Worm (Caenorhabditis elegans) whole organism, late embryonic: Measurements from ENCODE around the gene npr-29.

Experiments
- C38D4.7 ChIP-seq: fragments of 200-800 bp; sonication (Bioruptor generic); optimal IDR thresholded peaks from 2 replicates; lab custom pipeline; 2018; ENCODE audit warnings: mild to moderate bottlenecking, missing genetic modification characterization, moderate library complexity, missing compliant biosample characterization
- F13H6.1 ChIP-seq: sonication (generic microtip); optimal IDR thresholded peaks from 2 replicates; lab custom pipeline; 2016; ENCODE audit warnings: missing genetic modification characterization, missing compliant biosample characterization
- ahr-1 ChIP-seq: sonication (generic microtip); optimal IDR thresholded peaks from 2 replicates; lab custom pipeline; 2016; ENCODE audit warnings: missing genetic modification characterization, missing compliant biosample characterization
- ceh-14 ChIP-seq: sonication (generic microtip); optimal IDR thresholded peaks from 2 replicates; lab custom pipeline; 2016; ENCODE audit warnings: missing genotype, missing genetic modification characterization, missing compliant biosample characterization
- ceh-18 ChIP-seq: sonication (generic microtip); optimal IDR thresholded peaks from 2 replicates; lab custom pipeline; 2016; ENCODE audit warnings: missing genetic modification characterization, missing compliant biosample characterization
- ceh-24 ChIP-seq: sonication (generic microtip); optimal IDR thresholded peaks from 2 replicates; lab custom pipeline; 2016; ENCODE audit warnings: mild to moderate bottlenecking, missing genetic modification characterization, missing compliant biosample characterization
- ceh-31 ChIP-seq: sonication (generic microtip); optimal IDR thresholded peaks from 2 replicates; lab custom pipeline; 2016; ENCODE audit warnings: missing genetic modification characterization, missing compliant biosample characterization
- ceh-34 ChIP-seq: sonication (generic microtip); optimal IDR thresholded peaks from 2 replicates; lab custom pipeline; 2016; ENCODE audit warnings: mild to moderate bottlenecking, missing genetic modification characterization, missing compliant biosample characterization
- ceh-45 ChIP-seq: fragments of 200-800 bp; sonication (Bioruptor generic); IDR thresholded peaks from 2 replicates; pipeline ENCODE4 v1.3.6; 2022; ENCODE audit warnings: missing genetic modification reagents, missing genetic modification characterization, missing compliant biosample characterization
- ceh-6 ChIP-seq: fragments of 200-800 bp; sonication (Bioruptor generic); optimal IDR thresholded peaks from 2 replicates; lab custom pipeline; 2018; ENCODE audit warnings: mild to moderate bottlenecking, missing genetic modification characterization, missing compliant biosample characterization
- che-1 ChIP-seq: sonication (generic microtip); optimal IDR thresholded peaks from 2 replicates; lab custom pipeline; 2016; ENCODE audit warnings: mild to moderate bottlenecking, missing genetic modification characterization, missing compliant biosample characterization
- dve-1 ChIP-seq: sonication (generic microtip); optimal IDR thresholded peaks from 2 replicates; lab custom pipeline; 2017; ENCODE audit warnings: antibody characterized with exemption, mild to moderate bottlenecking, missing genetic modification characterization, missing compliant biosample characterization
- elt-2 ChIP-seq: sonication (generic microtip); optimal IDR thresholded peaks from 2 replicates; lab custom pipeline; 2016; ENCODE audit warnings: missing genetic modification reagents, missing genetic modification characterization, missing compliant biosample characterization
- fax-1 ChIP-seq: sonication (generic microtip); optimal IDR thresholded peaks from 2 replicates; lab custom pipeline; 2016; ENCODE audit warnings: missing genotype, missing genetic modification characterization, missing compliant biosample characterization
- hlh-6 ChIP-seq: sonication (generic microtip); optimal IDR thresholded peaks from 2 replicates; lab custom pipeline; 2016; ENCODE audit warnings: missing genotype, missing genetic modification characterization, missing compliant biosample characterization
- hlh-8 ChIP-seq: sonication (generic microtip); optimal IDR thresholded peaks from 2 replicates; lab custom pipeline; 2016; ENCODE audit warnings: missing genotype, missing genetic modification characterization, missing compliant biosample characterization
- madf-2 ChIP-seq: sonication (generic microtip); optimal IDR thresholded peaks from 2 replicates; lab custom pipeline; 2017; ENCODE audit warnings: missing genetic modification characterization, missing compliant biosample characterization
- nfya-1 ChIP-seq: sonication (generic microtip); optimal IDR thresholded peaks from 2 replicates; lab custom pipeline; 2017; ENCODE audit warnings: missing genetic modification characterization, mild to moderate bottlenecking, missing compliant biosample characterization, antibody characterized with exemption, moderate library complexity
- nhr-11 ChIP-seq: fragments of 150-350 bp; optimal IDR thresholded peaks from 2 replicates; lab custom pipeline; 2014; ENCODE audit warnings: missing biosample characterization, missing genetic modification characterization
- odd-2 ChIP-seq: sonication (generic microtip); optimal IDR thresholded peaks from 2 replicates; lab custom pipeline; 2017; ENCODE audit warnings: antibody characterized with exemption, mild to moderate bottlenecking, missing genetic modification characterization, missing compliant biosample characterization
- pag-3 ChIP-seq: sonication (generic microtip); optimal IDR thresholded peaks from 2 replicates; lab custom pipeline; 2016; ENCODE audit warnings: missing compliant biosample characterization, missing genetic modification characterization, borderline replicate concordance
- pha-2 ChIP-seq: sonication (generic microtip); optimal IDR thresholded peaks from 2 replicates; lab custom pipeline; 2017; ENCODE audit warnings: mild to moderate bottlenecking, missing genetic modification characterization, missing compliant biosample characterization
- rnt-1 ChIP-seq: sonication (generic microtip); optimal IDR thresholded peaks from 2 replicates; lab custom pipeline; 2016; ENCODE audit warnings: missing genetic modification characterization, missing compliant biosample characterization
- sdc-2 ChIP-seq: sonication (generic microtip); optimal IDR thresholded peaks from 2 replicates; lab custom pipeline; 2016; ENCODE audit warnings: missing genotype, missing genetic modification characterization, missing compliant biosample characterization
- sox-2 ChIP-seq: fragments of 200-800 bp; sonication (Bioruptor generic); IDR thresholded peaks from 2 replicates; pipeline ENCODE4 v1.3.6; 2022; ENCODE audit warnings: missing genetic modification reagents, missing genetic modification characterization, missing compliant biosample characterization
- tbx-2 ChIP-seq: sonication (generic microtip); optimal IDR thresholded peaks from 2 replicates; lab custom pipeline; 2016; ENCODE audit warnings: missing genetic modification characterization, missing compliant biosample characterization
- tbx-7 ChIP-seq: sonication (generic microtip); optimal IDR thresholded peaks from 2 replicates; lab custom pipeline; 2016; ENCODE audit warnings: missing genotype, missing genetic modification characterization, missing compliant biosample characterization
- unc-42 ChIP-seq: sonication (generic microtip); optimal IDR thresholded peaks from 2 replicates; lab custom pipeline; 2016; ENCODE audit warnings: missing genotype, missing genetic modification characterization, missing compliant biosample characterization
- unc-55 ChIP-seq: sonication (generic microtip); optimal IDR thresholded peaks from 2 replicates; lab custom pipeline; 2017; ENCODE audit warnings: missing biosample characterization, missing genetic modification reagents, missing genetic modification characterization
- zip-5 ChIP-seq: sonication (generic microtip); optimal IDR thresholded peaks from 2 replicates; lab custom pipeline; 2016; ENCODE audit warnings: missing genetic modification characterization, missing compliant biosample characterization

The npr-29 gene

ce11 chrIII:9250729-9251128, 35.5 kb upstream of the npr-29 start, which contains the start of gene T02C1.2:
TSS of gene T02C1.2 (plus strand) at chrIII:9251029.
- TF ChIP-seq unc-55 (GFP tag; lab: Kevin White, UChicago) (no peak), sdc-2 (tag; lab: Kevin White, UChicago) (no peak), ceh-14 (tag; lab: Kevin White, UChicago) (no peak)

- TF ChIP-seq che-1 = no peak
- no peak for TF ChIP-seq nfya-1 (tag; lab: Kevin White, UChicago)
- no peak for TF ChIP-seq ceh-24 (tag; lab: Kevin White, UChicago)
- TF ChIP-seq ceh-18 = no peak
- TF ChIP-seq F13H6.1 (tag; lab: Kevin White, UChicago) = no peak
- no peak for TF ChIP-seq ahr-1 (tag; lab: Kevin White, UChicago)
These were observed 32.0 kb upstream of the npr-29 start, which contains the start of gene T02C1.1 for ce11 chrIII:9247221-9247620. TSS of gene T02C1.1 (plus strand) at chrIII:9247525.

- TF ChIP-seq C38D4.7 (no peak), sdc-2 (tag; lab: Kevin White, UChicago) (no peak), ceh-31 (tag; lab: Kevin White, UChicago) (no peak), elt-2 (tag; lab: Kevin White, UChicago) (no peak), F13H6.1 (tag; lab: Kevin White, UChicago) (no peak), pha-2 (tag; lab: Kevin White, UChicago) (no peak), tbx-7 (tag; lab: Kevin White, UChicago) (no peak)
- TF ChIP-seq, all 69 proteins: peak for 0
These were observed 27.4 kb upstream of the npr-29 start, which contains the start of gene dat-1 for ce11 chrIII:9242675-9243074. TSS of gene dat-1 (plus strand) at chrIII:9242975.

- TF ChIP-seq hlh-6 (tag; lab: Kevin White, UChicago) = no peak
- TF ChIP-seq ceh-34 = peak; percentile 2
- TF ChIP-seq ceh-45 (GFP tag; lab: Robert Waterston, UW) = no peak
- no peak for TF ChIP-seq madf-2 (tag; lab: Kevin White, UChicago)
- peak; percentile 46 for TF ChIP-seq nfya-1 (tag; lab: Kevin White, UChicago)
- TF ChIP-seq ceh-31 (tag; lab: Kevin White, UChicago) = no peak
- TF ChIP-seq ceh-18 = peak; percentile 46
- TF ChIP-seq unc-42 (tag; lab: Kevin White, UChicago) = peak; percentile 16
- TF ChIP-seq tbx-2 (tag; lab: Kevin White, UChicago) = peak; percentile 56
- TF ChIP-seq rnt-1 = peak; percentile 72
- TF ChIP-seq elt-2 (tag; lab: Kevin White, UChicago) = peak; percentile 49
- TF ChIP-seq, all 69 proteins: peak for 7
These were observed 24.7 kb upstream of the npr-29 start, which contains the start of gene saeg-2 for ce11 chrIII:9239983-9240382. TSS of gene saeg-2 (plus strand) at chrIII:9240363.

ce11 chrIII:9237626-9238025, 22.4 kb upstream of the npr-29 start:
- TF ChIP-seq ceh-6 (no peak), odd-2 (no peak), hlh-8 (no peak), che-1 (no peak)
- TF ChIP-seq, all 69 proteins: peak for 0

ce11 chrIII:9236228-9236627, 21.0 kb upstream of the npr-29 start, which contains the start of gene T23G5.2:
TSS of gene T23G5.2 (minus strand) at chrIII:9236328.
- TF ChIP-seq sox-2 = no peak

- no peak for TF ChIP-seq pag-3 (tag; lab: Kevin White, UChicago)
- TF ChIP-seq zip-5 = no peak
- TF ChIP-seq nhr-11 (tag; lab: Kevin White, UChicago) = no peak
- no peak for TF ChIP-seq fax-1 (tag; lab: Kevin White, UChicago)
- TF ChIP-seq sdc-2 (tag; lab: Kevin White, UChicago) = no peak
- TF ChIP-seq dve-1 (tag; lab: Kevin White, UChicago) = no peak
- TF ChIP-seq odd-2 = no peak
These were observed 15.9 kb upstream of the npr-29 start, which contains the start of gene T23G5.3 for ce11 chrIII:9231173-9231572. TSS of gene T23G5.3 (minus strand) at chrIII:9231273.
